Worm (Caenorhabditis elegans): ENCODE data around the gene ZK856.19.

ZK856.19 gene

DNA sequence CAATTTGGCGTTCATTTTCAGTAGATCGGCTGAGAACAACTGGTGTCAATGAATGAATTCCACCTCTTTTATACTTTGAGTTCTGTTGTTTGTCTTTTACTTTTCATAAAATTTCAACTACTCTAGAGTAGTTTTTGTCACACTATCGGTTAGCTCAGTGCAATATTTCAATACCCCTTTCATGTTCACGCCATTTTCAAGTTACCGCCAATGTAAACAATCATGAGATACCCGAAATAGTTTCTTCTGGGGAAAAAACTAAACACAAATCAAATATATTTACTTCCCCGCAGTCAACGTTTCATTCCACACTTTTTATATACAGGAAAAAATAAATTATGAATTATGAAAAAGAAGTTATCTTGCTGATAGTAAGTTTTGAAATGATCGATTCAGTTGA lies 23.6 kb upstream of the ZK856.19 start, which contains the start of gene fipr-4:
Gene fipr-4, minus strand, starts transcription at position 101 of the 400 bp plus-strand sequence.
- TF ChIP-seq lin-26 (GFP tag; IDR thresholded peaks at IDR 0.05) (no peak), snpc-1.3 (tag; optimal IDR thresholded peaks at IDR 0.05; ENCODE audit: insufficient read depth) (no peak), hsf-1 (GFP tag; IDR thresholded peaks at IDR 0.05) (no peak), aptf-3 (GFP tag; IDR thresholded peaks at IDR 0.05) (no peak), egl-44 (GFP tag; IDR thresholded peaks at IDR 0.05) (no peak), cebp-1 (GFP tag; IDR thresholded peaks at IDR 0.05) (no peak), cebp-1 (tag; optimal IDR thresholded peaks at IDR 0.05) (no peak), F52B5.7 (tag; optimal IDR thresholded peaks at IDR 0.05) (no peak), mxl-1 (tag; optimal IDR thresholded peaks at IDR 0.05) (no peak), madf-8 (GFP tag; conservative IDR thresholded peaks at IDR 0.05) (no peak), zim-3 (tag; optimal IDR thresholded peaks at IDR 0.05) (no peak), nhr-80 (tag; optimal IDR thresholded peaks at IDR 0.05) (no peak), lsy-27 (tag; optimal IDR thresholded peaks at IDR 0.05; ENCODE audit: borderline replicate concordance, insufficient read depth) (no peak), ceh-91 (GFP tag; IDR thresholded peaks at IDR 0.05) (no peak), F37B4.10 (GFP tag; IDR thresholded peaks at IDR 0.05) (no peak), B0035.1 (tag; optimal IDR thresholded peaks at IDR 0.05) (no peak)

ce11 chrV:10227333-10227732 lies 22.6 kb upstream of the ZK856.19 start, which contains the start of gene ttr-19:
Gene ttr-19 (minus strand): TSS chrV:10227433.
- TF ChIP-seq Y53G8AR.9 (GFP tag; conservative IDR thresholded peaks at IDR 0.05) (no peak), lsl-1 (GFP tag; optimal IDR thresholded peaks at IDR 0.05) (no peak), ztf-28 (GFP tag; IDR thresholded peaks at IDR 0.05) (no peak), aptf-3 (GFP tag; IDR thresholded peaks at IDR 0.05) (no peak), egrh-3 (GFP tag; IDR thresholded peaks at IDR 0.05) (no peak), let-607 (tag; optimal IDR thresholded peaks at IDR 0.05) (no peak), sptf-2 (GFP tag; optimal IDR thresholded peaks at IDR 0.05) (no peak), attf-5 (GFP tag; optimal IDR thresholded peaks at IDR 0.05) (no peak), snpc-3.4 (tag; optimal IDR thresholded peaks at IDR 0.05) (no peak), tbp1 (GFP tag; optimal IDR thresholded peaks at IDR 0.05) (no peak), zfh-2 (GFP tag; conservative IDR thresholded peaks at IDR 0.05) (no peak), dox-1 (GFP tag; IDR thresholded peaks at IDR 0.05) (no peak), mxl-1 (tag; optimal IDR thresholded peaks at IDR 0.05) (no peak), lin-26 (GFP tag; IDR thresholded peaks at IDR 0.05) (no peak)

DNA sequence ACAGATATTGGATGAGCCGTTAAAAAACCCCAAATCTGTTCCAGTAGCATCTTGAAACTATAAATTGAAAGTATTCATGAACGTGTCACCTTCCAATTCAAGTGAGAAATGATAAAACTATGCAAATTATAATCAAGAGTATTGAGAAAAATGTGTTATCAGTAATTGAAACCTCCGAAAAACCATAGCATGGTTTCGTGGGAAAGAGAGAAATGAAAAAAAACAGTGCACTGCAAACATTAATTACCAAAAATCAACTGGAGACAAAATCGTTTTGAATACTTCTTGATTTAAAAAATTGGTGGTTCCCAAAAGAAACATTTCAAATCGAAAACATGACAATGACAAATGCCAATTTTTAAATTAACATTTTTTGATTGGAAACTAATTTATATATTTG lies 20.9 kb upstream of the ZK856.19 start, which contains the start of gene daf-36:
Gene daf-36, minus strand, starts transcription at position 101 of the 400 bp plus-strand sequence.
- TF ChIP-seq snpc-3.4 (tag; optimal IDR thresholded peaks at IDR 0.05) (no peak), ztf-3 (GFP tag; optimal IDR thresholded peaks at IDR 0.05) (no peak), nhr-80 (tag; optimal IDR thresholded peaks at IDR 0.05) (peak; percentile 45), nhr-90 (tag; optimal IDR thresholded peaks at IDR 0.05) (no peak), nhr-179 (tag; optimal IDR thresholded peaks at IDR 0.05) (no peak), ztf-6 (GFP tag; IDR thresholded peaks at IDR 0.05) (no peak), madf-8 (GFP tag; conservative IDR thresholded peaks at IDR 0.05) (no peak)

ce11 chrV:10224619-10225018 lies 19.9 kb upstream of the ZK856.19 start:
- TF ChIP-seq nhr-80 (tag; optimal IDR thresholded peaks at IDR 0.05) (peak; percentile 62), lin-26 (GFP tag; IDR thresholded peaks at IDR 0.05) (no peak), cebp-1 (GFP tag; IDR thresholded peaks at IDR 0.05) (no peak), cebp-1 (tag; optimal IDR thresholded peaks at IDR 0.05) (no peak)

ce11 chrV:10222007-10222406 lies 17.3 kb upstream of the ZK856.19 start, which contains the start of gene C12D8.20:
Gene C12D8.20 (plus strand): TSS chrV:10222307.
- TF ChIP-seq Y53F4B.3 (GFP tag; IDR thresholded peaks at IDR 0.05) (no peak), ceh-79 (tag; optimal IDR thresholded peaks at IDR 0.05) (no peak), ztf-6 (GFP tag; IDR thresholded peaks at IDR 0.05) (no peak), lir-1 (GFP tag; conservative IDR thresholded peaks at IDR 0.05) (no peak), B0261.1 (tag; optimal IDR thresholded peaks at IDR 0.05) (no peak), ztf-28 (GFP tag; IDR thresholded peaks at IDR 0.05) (no peak)

All from whole organism, young adult.